Fruit fly (Drosophila melanogaster) whole organism, embryonic: ENCODE measurements around the gene Drsl5.

Source experiments
- Blimp-1 ChIP-seq: fragments of 200-800 bp; sonication (Bioruptor generic); optimal IDR thresholded peaks from 3 replicates; lab custom pipeline; 2018; ENCODE audit warnings: missing biosample characterization, missing genetic modification characterization, mild to moderate bottlenecking, moderate library complexity, missing genetic modification reagents
- CG10979 ChIP-seq: fragments of 200-800 bp; sonication (Bioruptor generic); optimal IDR thresholded peaks from 2 replicates; lab custom pipeline; 2018; ENCODE audit warnings: missing biosample characterization, mild to moderate bottlenecking, missing genetic modification characterization, moderate library complexity
- CG13775 ChIP-seq: fragments of 200-800 bp; sonication (Bioruptor generic); optimal IDR thresholded peaks from 3 replicates; lab custom pipeline; 2017; ENCODE audit warnings: missing biosample characterization, mild to moderate bottlenecking, missing genetic modification characterization
- CG14965 ChIP-seq: fragments of 200-800 bp; sonication (Bioruptor generic); optimal IDR thresholded peaks from 2 replicates; lab custom pipeline; 2016; ENCODE audit warnings: missing biosample characterization, missing genetic modification characterization, borderline replicate concordance
- CG17829 ChIP-seq: fragments of 200-800 bp; optimal IDR thresholded peaks from 2 replicates; lab custom pipeline; 2019; ENCODE audit warnings: missing biosample characterization, mild to moderate bottlenecking, missing genetic modification characterization, moderate library complexity
- CG18262 ChIP-seq: fragments of 200-800 bp; optimal IDR thresholded peaks from 3 replicates; lab custom pipeline; 2019; ENCODE audit warnings: missing biosample characterization, mild to moderate bottlenecking, missing genetic modification characterization, moderate library complexity
- CG2199 ChIP-seq: fragments of 200-800 bp; sonication (Bioruptor generic); IDR thresholded peaks from 3 replicates; pipeline ENCODE4 v1.3.6; 2022; ENCODE audit warnings: missing biosample characterization, missing genetic modification characterization
- CG2712 ChIP-seq: fragments of 200-800 bp; optimal IDR thresholded peaks from 3 replicates; lab custom pipeline; 2019; ENCODE audit warnings: missing biosample characterization, mild to moderate bottlenecking, missing genetic modification characterization, moderate library complexity
- CG30403 ChIP-seq: fragments of 200-800 bp; sonication (Bioruptor generic); optimal IDR thresholded peaks from 3 replicates; lab custom pipeline; 2016; ENCODE audit warnings: missing biosample characterization, missing genetic modification characterization
- CG32532 ChIP-seq: fragments of 200-800 bp; sonication (Bioruptor generic); IDR thresholded peaks from 2 replicates; pipeline ENCODE4 v1.3.6; 2022; ENCODE audit warnings: missing biosample characterization, missing genetic modification characterization
- CG34224 ChIP-seq: fragments of 200-800 bp; sonication (Bioruptor generic); IDR thresholded peaks from 3 replicates; pipeline ENCODE4 v1.3.6; 2022; ENCODE audit warnings: missing biosample characterization, missing genetic modification characterization; ENCODE audit not compliant: partially characterized antibody
- CG34422 ChIP-seq: fragments of 200-800 bp; sonication (Bioruptor generic); IDR thresholded peaks from 3 replicates; pipeline ENCODE4 v1.3.6; 2022; ENCODE audit warnings: missing biosample characterization, missing genetic modification characterization
- CG4360 ChIP-seq: fragments of 200-800 bp; sonication (Bioruptor generic); IDR thresholded peaks from 2 replicates; pipeline ENCODE4 v1.3.6; 2022; ENCODE audit warnings: missing biosample characterization, missing genetic modification characterization
- CG4424 ChIP-seq: fragments of 200-800 bp; sonication (Bioruptor generic); optimal IDR thresholded peaks from 3 replicates; lab custom pipeline; 2016; ENCODE audit warnings: missing biosample characterization, missing genetic modification characterization
- CG5245 ChIP-seq: fragments of 200-800 bp; sonication (Bioruptor generic); optimal IDR thresholded peaks from 3 replicates; lab custom pipeline; 2016; ENCODE audit warnings: missing biosample characterization, missing genetic modification characterization
- CG6654 ChIP-seq: fragments of 200-800 bp; sonication (Bioruptor generic); optimal IDR thresholded peaks from 2 replicates; lab custom pipeline; 2017; ENCODE audit warnings: missing biosample characterization, mild to moderate bottlenecking, missing genetic modification characterization
- CG7271 ChIP-seq: fragments of 200-800 bp; sonication (Bioruptor generic); optimal IDR thresholded peaks from 2 replicates; lab custom pipeline; 2018; ENCODE audit warnings: missing biosample characterization, mild to moderate bottlenecking, missing genetic modification characterization, moderate library complexity
- Elba2 ChIP-seq: fragments of 200-800 bp; sonication (Bioruptor generic); optimal IDR thresholded peaks from 3 replicates; lab custom pipeline; 2016; ENCODE audit warnings: missing biosample characterization, missing genetic modification characterization
- HLH4C ChIP-seq: fragments of 200-800 bp; sonication (Bioruptor generic); IDR thresholded peaks from 3 replicates; pipeline ENCODE4 v1.3.6; 2022; ENCODE audit warnings: missing biosample characterization, missing genetic modification characterization; ENCODE audit not compliant: partially characterized antibody
- Hr51 ChIP-seq, 2 experiments: fragments of 200-800 bp; sonication (Bioruptor generic); optimal IDR thresholded peaks; 2 replicates in 1 of 2; 3 replicates in 1 of 2; lab custom pipeline; 2016 to 2018; ENCODE audit warnings: missing biosample characterization in 2 of 2, missing genetic modification characterization in 2 of 2, mild to moderate bottlenecking in 1 of 2, moderate library complexity in 1 of 2
- Max ChIP-seq: fragments of 200-800 bp; sonication (Bioruptor generic); optimal IDR thresholded peaks from 2 replicates; lab custom pipeline; 2016; ENCODE audit warnings: missing biosample characterization, mild to moderate bottlenecking, missing genetic modification characterization
- NFAT ChIP-seq: fragments of 200-800 bp; sonication (Bioruptor generic); IDR thresholded peaks from 2 replicates; pipeline ENCODE4 v1.3.6; 2022; ENCODE audit warnings: missing biosample characterization, missing genetic modification characterization
- Ptx1 ChIP-seq: fragments of 200-800 bp; sonication (Bioruptor generic); IDR thresholded peaks from 2 replicates; pipeline ENCODE4 v1.3.6; 2022; ENCODE audit warnings: missing biosample characterization, missing genetic modification characterization
- Sox102F ChIP-seq: fragments of 200-800 bp; sonication (Bioruptor generic); optimal IDR thresholded peaks from 2 replicates; lab custom pipeline; 2018; ENCODE audit warnings: missing biosample characterization, mild to moderate bottlenecking, missing genetic modification characterization, moderate library complexity
- Stat92E ChIP-seq, 3 experiments: fragments of >200 bp in 2 of 3; fragments of 200-800 bp in 1 of 3; sonication (Bioruptor generic) in 1 of 3; optimal IDR thresholded peaks; 2 replicates each; lab custom pipeline; 2017 to 2019; ENCODE audit warnings: missing biosample characterization in 3 of 3, missing genetic modification characterization in 3 of 3, mild to moderate bottlenecking in 1 of 3, moderate library complexity in 1 of 3
- abd-A ChIP-seq: fragments of 200-800 bp; sonication (Bioruptor generic); optimal IDR thresholded peaks from 3 replicates; lab custom pipeline; 2019; ENCODE audit warnings: missing biosample characterization, mild to moderate bottlenecking, missing genetic modification characterization, moderate library complexity
- ase ChIP-seq: fragments of 200-800 bp; sonication (Bioruptor generic); IDR thresholded peaks from 3 replicates; pipeline ENCODE4 v1.3.6; 2022; ENCODE audit warnings: missing biosample characterization, missing genetic modification characterization
- ash1 ChIP-seq: fragments of 200-800 bp; sonication (Bioruptor generic); optimal IDR thresholded peaks from 2 replicates; lab custom pipeline; 2018; ENCODE audit warnings: missing biosample characterization, mild to moderate bottlenecking, missing genetic modification characterization
- ato ChIP-seq: fragments of 200-800 bp; sonication (Bioruptor generic); IDR thresholded peaks from 2 replicates; pipeline ENCODE4 v1.3.6; 2022; ENCODE audit warnings: missing biosample characterization, missing genetic modification characterization; ENCODE audit not compliant: partially characterized antibody
- chm ChIP-seq: fragments of 200-800 bp; sonication (Bioruptor generic); IDR thresholded peaks from 2 replicates; pipeline ENCODE4 v1.3.6; 2022; ENCODE audit warnings: missing biosample characterization, missing genetic modification characterization
- ci ChIP-seq: fragments of 200-800 bp; sonication (Bioruptor generic); IDR thresholded peaks from 3 replicates; pipeline ENCODE4 v1.3.6; 2022; ENCODE audit warnings: missing biosample characterization, missing genetic modification characterization
- dmrt11E ChIP-seq: fragments of 200-800 bp; sonication (Bioruptor generic); optimal IDR thresholded peaks from 3 replicates; lab custom pipeline; 2018; ENCODE audit warnings: missing biosample characterization, mild to moderate bottlenecking, missing genetic modification characterization, moderate library complexity
- fd102C ChIP-seq: fragments of 200-800 bp; sonication (Bioruptor generic); optimal IDR thresholded peaks from 2 replicates; lab custom pipeline; 2018; ENCODE audit warnings: missing biosample characterization, mild to moderate bottlenecking, missing genetic modification characterization, moderate library complexity
- fd96Cb ChIP-seq: fragments of 200-800 bp; sonication (Bioruptor generic); optimal IDR thresholded peaks from 2 replicates; lab custom pipeline; 2018; ENCODE audit warnings: missing biosample characterization, mild to moderate bottlenecking, missing genetic modification characterization, moderate library complexity
- grau ChIP-seq: fragments of 200-800 bp; optimal IDR thresholded peaks from 3 replicates; lab custom pipeline; 2019; ENCODE audit warnings: missing biosample characterization, mild to moderate bottlenecking, missing genetic modification characterization, moderate library complexity
- lola ChIP-seq, 3 experiments: fragments of >200 bp in 2 of 3; fragments of 200-800 bp in 1 of 3; sonication (Bioruptor generic) in 1 of 3; optimal IDR thresholded peaks; 2 replicates each; lab custom pipeline; 2017 to 2019; ENCODE audit warnings: missing biosample characterization in 3 of 3, missing genetic modification characterization in 3 of 3, mild to moderate bottlenecking in 1 of 3, moderate library complexity in 1 of 3
- luna ChIP-seq: fragments of 200-800 bp; sonication (Bioruptor generic); optimal IDR thresholded peaks from 2 replicates; lab custom pipeline; 2016; ENCODE audit warnings: missing biosample characterization, missing genetic modification characterization
- nom ChIP-seq: fragments of 200-800 bp; sonication (Bioruptor generic); optimal IDR thresholded peaks from 2 replicates; lab custom pipeline; 2017; ENCODE audit warnings: missing biosample characterization, missing genetic modification characterization, mild to moderate bottlenecking, moderate library complexity, missing genetic modification reagents
- pb ChIP-seq: fragments of 200-800 bp; sonication (Bioruptor generic); optimal IDR thresholded peaks from 3 replicates; lab custom pipeline; 2016; ENCODE audit warnings: missing biosample characterization, missing genetic modification characterization
- sd ChIP-seq: fragments of 200-800 bp; sonication (Bioruptor generic); optimal IDR thresholded peaks from 3 replicates; lab custom pipeline; 2018; ENCODE audit warnings: missing biosample characterization, mild to moderate bottlenecking, missing genetic modification characterization, moderate library complexity
- sens ChIP-seq: fragments of 200-800 bp; sonication (Bioruptor generic); peaks from one replicate; lab custom pipeline; 2016; ENCODE audit warnings: missing biosample characterization, missing genetic modification characterization
- slou ChIP-seq: fragments of 200-800 bp; sonication (Bioruptor generic); optimal IDR thresholded peaks from 3 replicates; lab custom pipeline; 2016; ENCODE audit warnings: missing biosample characterization, missing genetic modification characterization
- slp2 ChIP-seq: fragments of 200-800 bp; sonication (Bioruptor generic); optimal IDR thresholded peaks from 2 replicates; lab custom pipeline; 2016; ENCODE audit warnings: missing biosample characterization, missing genetic modification characterization
- sna ChIP-seq: fragments of 200-800 bp; sonication (Bioruptor generic); IDR thresholded peaks from 2 replicates; pipeline ENCODE4 v1.3.6; 2022; ENCODE audit warnings: missing biosample characterization, missing genetic modification characterization; ENCODE audit not compliant: partially characterized antibody

Drsl5 gene

DNA sequence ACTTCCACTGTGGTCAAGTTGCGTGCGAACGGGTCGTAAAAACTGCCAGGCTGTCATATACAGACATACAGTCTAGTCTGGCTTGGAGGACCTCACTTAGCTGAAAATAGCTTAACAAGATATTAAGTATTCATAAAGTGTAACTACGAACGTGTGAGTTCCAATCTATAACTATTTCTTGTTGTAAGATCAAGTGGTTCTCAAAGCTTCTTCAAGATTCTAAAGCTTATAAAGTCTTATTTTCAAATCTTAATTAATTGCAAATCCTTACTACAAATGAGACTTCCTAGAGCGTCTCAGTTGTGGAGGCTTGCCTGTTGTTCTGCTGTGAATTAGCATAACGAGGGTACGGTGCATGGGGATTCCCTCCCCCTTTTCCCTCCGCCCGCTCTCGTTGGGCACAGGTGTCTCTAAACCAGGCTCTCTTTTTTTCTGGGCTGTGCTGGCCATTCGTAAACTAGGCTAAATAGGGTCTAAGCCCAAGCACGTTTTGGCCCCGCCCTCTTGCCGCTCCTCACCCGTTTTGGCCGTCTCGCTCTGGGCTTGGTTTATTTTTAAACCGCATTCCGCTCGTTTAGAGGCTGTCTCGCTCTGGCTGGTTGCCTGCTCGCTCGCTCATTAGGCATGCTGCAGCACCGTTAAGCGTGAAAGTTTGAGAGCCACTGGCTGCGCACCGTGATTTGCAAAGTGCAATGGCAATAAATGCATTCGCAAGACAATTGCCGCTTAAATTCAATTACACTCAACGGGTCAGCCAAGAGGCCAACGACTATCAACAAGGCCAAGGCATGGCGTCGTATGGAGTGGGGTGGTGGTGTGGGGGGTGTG is 21.7 kb downstream of the Drsl5 start (continued):
- TF ChIP-seq ato, result 0 out of 2 replicates have a peak, but pooled peaks have one; percentile 25
- TF ChIP-seq CG6654 (GFP tag; lab: Kevin White, UChicago), result peak; percentile 94
- TF ChIP-seq sd (tag; lab: Kevin White, UChicago), result peak; percentile 97
- TF ChIP-seq chm (GFP tag; lab: Robert Waterston, UW), result peak; percentile 38; the same call in 1 of the 2 replicates
- TF ChIP-seq Ptx1 (GFP tag; lab: Robert Waterston, UW), result no peak
- 0 out of 3 replicates have a peak, but pooled peaks have one; percentile 26 for TF ChIP-seq CG34422 (GFP tag; lab: Robert Waterston, UW)
- peak; percentile 31 for TF ChIP-seq nom (GFP tag; lab: Kevin White, UChicago)
- TF ChIP-seq CG4360, result peak; percentile 19; the same call in 1 of the 2 replicates
- peak; percentile 52 for TF ChIP-seq sens
- 0 out of 2 replicates have a peak, but pooled peaks have one; percentile 21 for TF ChIP-seq NFAT
- 0 out of 3 replicates have a peak, but pooled peaks have one; percentile 29 for TF ChIP-seq HLH4C
- TF ChIP-seq Max (GFP tag; lab: Kevin White, UChicago), result no peak

DNA sequence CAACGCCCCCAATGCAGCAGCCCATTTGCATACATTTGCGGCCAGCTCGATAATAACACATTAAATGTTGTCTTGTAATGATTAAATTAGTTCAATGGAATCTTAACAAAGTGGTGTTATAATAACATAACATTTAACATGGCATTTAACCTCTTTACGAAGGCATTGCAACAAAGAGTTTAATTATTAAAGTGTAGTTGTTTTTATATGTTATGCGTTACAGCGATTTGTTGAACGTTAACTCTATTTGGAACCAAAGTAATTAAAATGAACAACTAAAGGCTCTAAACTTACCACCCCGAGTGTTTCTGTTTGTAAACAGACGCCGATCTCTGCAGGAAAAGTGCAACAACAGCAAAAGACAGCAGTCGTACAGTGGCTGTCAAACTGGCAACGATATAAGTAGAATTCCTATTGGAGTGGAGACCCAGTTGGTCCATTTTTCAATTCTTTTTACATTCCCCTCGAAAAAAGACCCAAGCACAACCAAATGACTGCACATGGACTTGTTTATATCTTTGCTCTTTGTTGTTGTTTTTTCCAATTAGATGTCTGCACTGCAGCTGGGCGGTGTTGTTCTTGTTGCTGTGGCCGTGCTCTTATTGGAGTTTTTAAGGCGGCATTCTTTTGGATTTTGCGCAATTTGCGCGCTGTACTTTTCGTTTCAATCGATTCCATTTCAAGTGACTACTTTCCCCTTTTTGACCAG is 22.5 kb downstream of the Drsl5 start:
- TF ChIP-seq CG13775 (GFP tag; lab: Kevin White, UChicago) (no peak), slou (GFP tag; lab: Kevin White, UChicago) (no peak), lola (GFP tag; optimal IDR thresholded peaks at IDR 0.05; lab: Kevin White, UChicago) (peak in 1 of 3 experiments; percentile 13), Blimp-1 (peak; percentile 34), Hr51 (GFP tag; optimal IDR thresholded peaks at IDR 0.05; lab: Kevin White, UChicago) (no peak), abd-A (no peak), CG6654 (GFP tag; lab: Kevin White, UChicago) (peak; percentile 93), CG17829 (no peak), ash1 (no peak), pb (GFP tag; lab: Kevin White, UChicago) (no peak), CG32532 (GFP tag; lab: Robert Waterston, UW) (no peak), fd102C (GFP tag; lab: Kevin White, UChicago) (no peak), CG10979 (tag; lab: Kevin White, UChicago) (peak; percentile 36), Stat92E (GFP tag; optimal IDR thresholded peaks at IDR 0.05; lab: Kevin White, UChicago) (no peak), ci (GFP tag; lab: Robert Waterston, UW) (no peak), CG18262 (tag; lab: Kevin White, UChicago) (peak; percentile 48), CG4424 (GFP tag; lab: Kevin White, UChicago) (peak; percentile 7), CG4360 (peak; percentile 92), CG7271 (no peak), ato (no peak), luna (no peak), Sox102F (GFP tag; lab: Kevin White, UChicago) (peak; percentile 9), ase (GFP tag; lab: Robert Waterston, UW) (0 out of 3 replicates have a peak, but pooled peaks have one; percentile 24), Elba2 (GFP tag; lab: Kevin White, UChicago) (peak; percentile 91), fd96Cb (tag; lab: Kevin White, UChicago) (peak; percentile 2), CG14965 (GFP tag; lab: Kevin White, UChicago) (no peak), slp2 (GFP tag; lab: Kevin White, UChicago) (no peak), dmrt11E (tag; lab: Kevin White, UChicago) (peak; percentile 30), CG34224 (GFP tag; lab: Robert Waterston, UW) (no peak), sna (GFP tag; lab: Robert Waterston, UW) (no peak), CG30403 (GFP tag; lab: Kevin White, UChicago) (no peak), CG5245 (GFP tag; lab: Kevin White, UChicago) (no peak), CG2199 (GFP tag; lab: Robert Waterston, UW) (0 out of 3 replicates have a peak, but pooled peaks have one; percentile 41), CG2712 (tag; lab: Kevin White, UChicago) (peak; percentile 30), grau (tag; lab: Kevin White, UChicago) (peak; percentile 2)
